Fruit fly (Drosophila melanogaster) whole organism, wandering third instar larva: ENCODE measurements around the gene Galphai.

Experiments
- HLH106 ChIP-seq: fragments of 200-800 bp; optimal IDR thresholded peaks from 3 replicates; lab custom pipeline; 2019; ENCODE audit warnings: missing biosample characterization, mild to moderate bottlenecking, missing genetic modification characterization, moderate library complexity
- Hnf4 ChIP-seq: fragments of 200-800 bp; sonication (Bioruptor generic); optimal IDR thresholded peaks from 2 replicates; lab custom pipeline; 2016; ENCODE audit warnings: missing biosample characterization, mild to moderate bottlenecking, missing genetic modification characterization
- Hr78 ChIP-seq: fragments of >200 bp; optimal IDR thresholded peaks from 2 replicates; lab custom pipeline; 2017; ENCODE audit warnings: missing biosample characterization, missing genetic modification characterization
- Mio ChIP-seq: sonication (Bioruptor generic); optimal IDR thresholded peaks from 2 replicates; lab custom pipeline; 2016; ENCODE audit warnings: missing biosample characterization, missing genetic modification characterization
- Vsx2 ChIP-seq: fragments of 200-300, 225-300 bp; sonication (Bioruptor generic); optimal IDR thresholded peaks from 2 replicates; lab custom pipeline; 2018; ENCODE audit warnings: missing biosample characterization, missing genetic modification characterization; ENCODE audit not compliant: partially characterized antibody
- dl ChIP-seq, 2 experiments: fragments of 175-275, 200-275 bp in 1 of 2; fragments of 200-275 bp in 1 of 2; sonication (Bioruptor generic); optimal IDR thresholded peaks; lab custom pipeline; 2018; ENCODE audit warnings: mild to moderate bottlenecking in 2 of 2, missing biosample characterization in 2 of 2, missing genetic modification characterization in 2 of 2, moderate library complexity in 2 of 2; ENCODE audit not compliant: partially characterized antibody in 2 of 2, insufficient read depth in 1 of 2
- dmrt93B ChIP-seq: fragments of 200-800 bp; sonication (Bioruptor generic); optimal IDR thresholded peaks from 2 replicates; lab custom pipeline; 2018; ENCODE audit warnings: missing biosample characterization, mild to moderate bottlenecking, missing genetic modification characterization
- foxo ChIP-seq, 2 experiments: fragments of 200-800 bp; sonication (Bioruptor generic); optimal IDR thresholded peaks; 2 replicates in 1 of 2; 3 replicates in 1 of 2; lab custom pipeline; 2016 to 2017; ENCODE audit warnings: missing biosample characterization in 2 of 2, missing genetic modification characterization in 2 of 2
- pan ChIP-seq: fragments of >200 bp; optimal IDR thresholded peaks from 2 replicates; lab custom pipeline; 2017
- psq ChIP-seq: fragments of 200-800 bp; sonication (Bioruptor generic); optimal IDR thresholded peaks from 3 replicates; lab custom pipeline; 2017; ENCODE audit warnings: missing biosample characterization, mild to moderate bottlenecking, missing genetic modification characterization, moderate library complexity
- rgr ChIP-seq: fragments of 200-800 bp; sonication (Bioruptor generic); optimal IDR thresholded peaks from 3 replicates; lab custom pipeline; 2016; ENCODE audit warnings: missing biosample characterization, mild to moderate bottlenecking, missing genetic modification characterization
- usp ChIP-seq: fragments of >200 bp; optimal IDR thresholded peaks from 2 replicates; lab custom pipeline; 2017; ENCODE audit warnings: missing biosample characterization, missing genetic modification characterization

DNA sequence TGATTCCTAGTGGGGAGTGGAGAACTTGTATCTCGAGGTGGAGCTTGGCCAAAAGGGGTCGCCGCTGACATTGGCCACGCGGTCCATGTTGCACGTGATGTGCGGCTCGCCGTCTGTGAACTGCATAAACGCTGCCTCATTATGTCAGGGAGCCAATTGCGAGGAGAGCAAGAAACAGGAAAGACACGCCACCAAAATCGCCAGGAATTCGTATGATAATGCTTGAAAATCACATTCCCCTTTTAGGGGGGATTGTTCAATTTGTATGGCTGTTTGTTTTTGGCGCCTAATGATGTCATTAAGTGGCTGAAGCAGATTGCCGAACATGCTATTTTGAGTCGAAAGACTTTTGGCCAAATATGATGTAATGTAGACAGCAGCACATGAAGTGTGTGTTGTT, 30.0 kb upstream of the Galphai start:
- TF ChIP-seq Mio (GFP tag; lab: Kevin White, UChicago), result no peak
- no peak for TF ChIP-seq usp (GFP tag; lab: Kevin White, UChicago)
- TF ChIP-seq dmrt93B (GFP tag; lab: Kevin White, UChicago), result no peak
- TF ChIP-seq pan (lab: Kevin White, UChicago), result no peak
- TF ChIP-seq Vsx2 (GFP tag; lab: Kevin White, UChicago), result no peak
- TF ChIP-seq foxo (GFP tag; optimal IDR thresholded peaks at IDR 0.05; lab: Kevin White, UChicago), result no peak
- TF ChIP-seq rgr (GFP tag; lab: Kevin White, UChicago), result no peak
- TF ChIP-seq HLH106 (tag; lab: Kevin White, UChicago), result no peak
- TF ChIP-seq psq (GFP tag; lab: Kevin White, UChicago), result no peak
- no peak for TF ChIP-seq dl (GFP tag; optimal IDR thresholded peaks at IDR 0.05; lab: Kevin White, UChicago; ENCODE audit: insufficient read depth in 1 of 2, partially characterized antibody in 2 of 2)
- TF ChIP-seq Hnf4 (GFP tag; lab: Kevin White, UChicago), result no peak
- no peak for TF ChIP-seq Hr78 (GFP tag; lab: Kevin White, UChicago)
